Fruit fly (Drosophila melanogaster) whole organism, pupa: ENCODE measurements around the gene mkg-p.

Experiments
- CG10348 ChIP-seq: fragments of 200-800 bp; sonication (Bioruptor generic); IDR thresholded peaks from 2 replicates; pipeline ENCODE4 v1.3.6; 2022; ENCODE audit warnings: missing biosample characterization, missing genetic modification characterization
- CG12605 ChIP-seq: fragments of 200-800 bp; sonication (Bioruptor generic); IDR thresholded peaks from 2 replicates; pipeline ENCODE4 v1.3.6; 2022; ENCODE audit warnings: missing biosample characterization, missing genetic modification characterization
- CG13204 ChIP-seq: fragments of 200-800 bp; sonication (Bioruptor generic); optimal IDR thresholded peaks from 2 replicates; lab custom pipeline; 2018; ENCODE audit warnings: missing biosample characterization, mild to moderate bottlenecking, missing genetic modification characterization, moderate library complexity
- CG14655 ChIP-seq: fragments of 200-800 bp; sonication (Bioruptor generic); optimal IDR thresholded peaks from 3 replicates; lab custom pipeline; 2017; ENCODE audit warnings: mild to moderate bottlenecking, missing biosample characterization, missing genetic modification reagents, missing genetic modification characterization
- CG15710 ChIP-seq: fragments of 200-800 bp; sonication (Bioruptor generic); optimal IDR thresholded peaks from 2 replicates; lab custom pipeline; 2018; ENCODE audit warnings: missing biosample characterization, mild to moderate bottlenecking, missing genetic modification characterization, moderate library complexity
- CG17806 ChIP-seq: fragments of 200-800 bp; sonication (Bioruptor generic); optimal IDR thresholded peaks from 2 replicates; lab custom pipeline; 2018; ENCODE audit warnings: missing biosample characterization, mild to moderate bottlenecking, missing genetic modification characterization, moderate library complexity
- CG32121 ChIP-seq: fragments of 200-800 bp; sonication (Bioruptor generic); IDR thresholded peaks from 2 replicates; pipeline ENCODE4 v1.3.6; 2022; ENCODE audit warnings: missing biosample characterization, missing genetic modification characterization
- CG34367 ChIP-seq: fragments of 200-800 bp; sonication (Bioruptor generic); optimal IDR thresholded peaks from 2 replicates; lab custom pipeline; 2018; ENCODE audit warnings: missing biosample characterization, mild to moderate bottlenecking, missing genetic modification characterization
- CG4496 ChIP-seq: fragments of 200-800 bp; sonication (Bioruptor generic); IDR thresholded peaks from 3 replicates; pipeline ENCODE4 v1.3.6; 2022; ENCODE audit warnings: missing biosample characterization, missing genetic modification characterization
- CG8159 ChIP-seq: fragments of 200-800 bp; sonication (Bioruptor generic); optimal IDR thresholded peaks from 3 replicates; lab custom pipeline; 2018; ENCODE audit warnings: missing biosample characterization, mild to moderate bottlenecking, missing genetic modification characterization, moderate library complexity
- CG8301 ChIP-seq: fragments of 200-800 bp; sonication (Bioruptor generic); optimal IDR thresholded peaks from 2 replicates; lab custom pipeline; 2018; ENCODE audit warnings: missing biosample characterization, mild to moderate bottlenecking, missing genetic modification characterization
- CG9948 ChIP-seq: fragments of 200-800 bp; sonication (Bioruptor generic); optimal IDR thresholded peaks from 2 replicates; lab custom pipeline; 2018; ENCODE audit warnings: missing biosample characterization, mild to moderate bottlenecking, missing genetic modification characterization, moderate library complexity
- D1 ChIP-seq: fragments of 200-800 bp; sonication (Bioruptor generic); optimal IDR thresholded peaks from 2 replicates; lab custom pipeline; 2018; ENCODE audit warnings: missing biosample characterization, mild to moderate bottlenecking, missing genetic modification characterization, moderate library complexity
- EcR ChIP-seq: fragments of 200-800 bp; sonication (Bioruptor generic); optimal IDR thresholded peaks from 3 replicates; lab custom pipeline; 2019; ENCODE audit warnings: missing biosample characterization, missing genetic modification characterization, mild to moderate bottlenecking, moderate library complexity, missing genetic modification reagents
- Ets98B ChIP-seq: fragments of 200-800 bp; sonication (Bioruptor generic); IDR thresholded peaks from 2 replicates; pipeline ENCODE4 v1.3.6; 2022; ENCODE audit warnings: missing biosample characterization, missing genetic modification characterization
- Pif1A ChIP-seq: fragments of 200-800 bp; sonication (Bioruptor generic); optimal IDR thresholded peaks from 3 replicates; lab custom pipeline; 2016; ENCODE audit warnings: missing biosample characterization, missing genetic modification characterization
- Pif1B ChIP-seq: fragments of 200-800 bp; sonication (Bioruptor generic); optimal IDR thresholded peaks from 3 replicates; lab custom pipeline; 2016; ENCODE audit warnings: missing biosample characterization, missing genetic modification characterization
- Snoo ChIP-seq: fragments of 200-800 bp; sonication (Bioruptor generic); optimal IDR thresholded peaks from 3 replicates; lab custom pipeline; 2017; ENCODE audit warnings: missing biosample characterization, mild to moderate bottlenecking, missing genetic modification characterization, inconsistent platforms
- fd96Ca ChIP-seq: fragments of 200-800 bp; sonication (Bioruptor generic); IDR thresholded peaks from 3 replicates; pipeline ENCODE4 v1.3.6; 2022; ENCODE audit warnings: missing biosample characterization, missing genetic modification characterization
- gl ChIP-seq: fragments of 200-800 bp; sonication (Bioruptor generic); optimal IDR thresholded peaks from 2 replicates; lab custom pipeline; 2018; ENCODE audit warnings: missing biosample characterization, mild to moderate bottlenecking, missing genetic modification characterization
- rn ChIP-seq: fragments of 200-800 bp; sonication (Bioruptor generic); IDR thresholded peaks from 2 replicates; pipeline ENCODE4 v1.3.6; 2022; ENCODE audit warnings: missing biosample characterization, missing genetic modification characterization

The mkg-p gene

dm6 chr3L:8441745-8442575 lies 36.9 kb upstream of the mkg-p start, which contains the start of gene Unr:
Gene Unr, minus strand, starts transcription at chr3L:8442381.
- TF ChIP-seq gl (tag; lab: Kevin White, UChicago) (peak; percentile 6), CG9948 (tag; lab: Kevin White, UChicago) (peak; percentile 38), CG8159 (tag; lab: Kevin White, UChicago) (peak; percentile 58), CG15710 (tag; lab: Kevin White, UChicago) (peak; percentile 51), CG14655 (GFP tag; lab: Kevin White, UChicago) (peak; percentile 66), Pif1B (GFP tag; lab: Kevin White, UChicago) (peak; percentile 81), Pif1A (GFP tag; lab: Kevin White, UChicago) (peak; percentile 85), CG32121 (peak; percentile 71), CG4496 (GFP tag; lab: Robert Waterston, UW) (peak; percentile 86), CG13204 (peak; percentile 15), CG10348 (GFP tag; lab: Robert Waterston, UW) (no peak), EcR (GFP tag; lab: Kevin White, UChicago) (no peak), CG12605 (GFP tag; lab: Robert Waterston, UW) (peak; percentile 85), D1 (tag; lab: Kevin White, UChicago) (peak; percentile 62), CG34367 (tag; lab: Kevin White, UChicago) (peak; percentile 58), Ets98B (GFP tag; lab: Robert Waterston, UW) (peak; percentile 76), CG17806 (tag; lab: Kevin White, UChicago) (peak; percentile 61), fd96Ca (GFP tag; lab: Robert Waterston, UW) (no peak; the same call in 2 of the 3 replicates), rn (peak; percentile 63), Snoo (peak; percentile 74), CG8301 (tag; lab: Kevin White, UChicago) (peak; percentile 45)

DNA sequence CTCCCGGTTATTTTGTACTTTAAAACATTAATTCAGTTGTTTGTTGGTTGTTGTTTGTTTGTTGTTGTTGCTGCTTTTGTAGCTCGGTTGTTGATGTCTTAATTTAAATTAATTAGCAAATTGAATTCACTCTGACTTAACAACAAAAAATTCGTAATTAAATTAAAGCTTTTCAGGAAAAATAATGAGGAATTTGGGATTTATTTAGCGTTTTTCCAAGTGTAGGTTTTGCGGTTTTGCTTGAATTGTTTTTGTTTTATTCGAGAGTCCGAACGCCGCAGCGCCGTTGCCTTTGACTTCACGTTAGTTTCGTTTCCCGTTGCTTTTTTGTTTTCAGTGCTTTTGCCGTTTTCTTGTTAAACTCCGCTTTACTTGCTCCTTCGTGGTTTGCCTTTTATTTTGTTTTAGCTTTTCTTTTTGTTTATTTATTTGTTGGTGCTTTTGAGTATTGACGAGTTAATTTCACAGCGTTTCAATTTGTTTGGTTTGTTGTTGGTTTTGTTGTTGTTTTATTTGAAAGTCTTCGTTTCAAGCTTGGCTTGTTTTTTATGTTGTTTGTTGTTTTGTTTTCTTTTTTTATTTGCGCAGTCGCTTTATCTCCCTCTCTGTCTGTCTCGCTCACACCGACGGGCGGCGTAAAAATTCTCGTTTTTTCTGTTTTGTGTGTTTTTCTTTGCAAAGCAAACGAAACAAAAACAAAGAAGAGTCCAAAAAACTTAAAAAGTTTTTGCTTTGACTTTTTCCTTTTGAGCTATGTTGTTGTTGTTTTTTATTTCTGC lies 35.9 kb upstream of the mkg-p start:
- TF ChIP-seq CG34367 (tag; lab: Kevin White, UChicago) (peak; percentile 95), CG4496 (GFP tag; lab: Robert Waterston, UW) (peak; percentile 95), CG12605 (GFP tag; lab: Robert Waterston, UW) (peak; percentile 99), Pif1A (GFP tag; lab: Kevin White, UChicago) (peak; percentile 95), EcR (GFP tag; lab: Kevin White, UChicago) (no peak), fd96Ca (GFP tag; lab: Robert Waterston, UW) (no peak; the same call in 1 of the 3 replicates), Snoo (peak; percentile 83), CG8301 (tag; lab: Kevin White, UChicago) (peak; percentile 87), CG10348 (GFP tag; lab: Robert Waterston, UW) (no peak), CG8159 (tag; lab: Kevin White, UChicago) (peak; percentile 94), gl (tag; lab: Kevin White, UChicago) (peak; percentile 99), CG17806 (tag; lab: Kevin White, UChicago) (peak; percentile 90), D1 (tag; lab: Kevin White, UChicago) (peak; percentile 43), rn (peak; percentile 93), CG9948 (tag; lab: Kevin White, UChicago) (peak; percentile 72), CG15710 (tag; lab: Kevin White, UChicago) (peak; percentile 93), CG32121 (peak; percentile 91), Ets98B (GFP tag; lab: Robert Waterston, UW) (peak; percentile 95), CG14655 (GFP tag; lab: Kevin White, UChicago) (peak; percentile 92), CG13204 (peak; percentile 99), Pif1B (GFP tag; lab: Kevin White, UChicago) (peak; percentile 96)

DNA sequence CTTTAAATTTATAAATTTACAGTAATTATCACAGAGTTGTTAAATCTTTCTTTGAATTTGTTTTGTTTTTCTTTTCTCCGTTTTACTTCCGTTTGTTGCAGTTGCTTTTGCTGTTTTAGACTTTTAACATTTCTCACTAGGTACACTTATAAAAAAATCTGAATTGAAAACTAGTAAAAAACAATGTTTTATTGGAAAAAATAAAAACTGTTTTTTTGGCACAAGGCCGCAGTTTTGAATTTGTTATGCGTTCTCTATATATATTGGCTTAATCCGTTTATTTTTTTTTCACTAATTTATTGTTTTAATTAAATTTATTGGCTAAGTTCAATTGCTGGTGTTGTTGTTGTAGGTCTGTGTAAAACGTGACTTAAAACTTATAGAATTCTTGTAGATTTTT lies 35.0 kb upstream of the mkg-p start:
- TF ChIP-seq CG9948 (tag; lab: Kevin White, UChicago): no peak
- TF ChIP-seq CG13204: no peak
- peak; percentile 46 for TF ChIP-seq CG32121

dm6 chr3L:8437583-8437982 lies 32.5 kb upstream of the mkg-p start:
- TF ChIP-seq Pif1B (GFP tag; lab: Kevin White, UChicago) (no peak), fd96Ca (GFP tag; lab: Robert Waterston, UW) (no peak), CG12605 (GFP tag; lab: Robert Waterston, UW) (no peak), CG17806 (tag; lab: Kevin White, UChicago) (no peak), D1 (tag; lab: Kevin White, UChicago) (no peak), Ets98B (GFP tag; lab: Robert Waterston, UW) (no peak), CG14655 (GFP tag; lab: Kevin White, UChicago) (no peak), CG9948 (tag; lab: Kevin White, UChicago) (no peak), Snoo (no peak), CG8159 (tag; lab: Kevin White, UChicago) (no peak), CG10348 (GFP tag; lab: Robert Waterston, UW) (no peak), CG8301 (tag; lab: Kevin White, UChicago) (no peak), gl (tag; lab: Kevin White, UChicago) (no peak), EcR (GFP tag; lab: Kevin White, UChicago) (no peak), Pif1A (GFP tag; lab: Kevin White, UChicago) (no peak), CG4496 (GFP tag; lab: Robert Waterston, UW) (no peak), CG15710 (tag; lab: Kevin White, UChicago) (no peak), CG32121 (no peak), rn (no peak)
